Fruit fly (Drosophila melanogaster) whole organism, embryonic: ENCODE data around the gene dpr14.

Experiments used
- B-H2 ChIP-seq: fragments of 200-800 bp; sonication (Bioruptor generic); optimal IDR thresholded peaks from 2 replicates; lab custom pipeline; 2018; ENCODE audit warnings: missing biosample characterization, mild to moderate bottlenecking, missing genetic modification characterization
- BEAF-32 ChIP-seq: fragments of 200-800 bp; sonication (Bioruptor generic); optimal IDR thresholded peaks from 3 replicates; lab custom pipeline; 2017; ENCODE audit warnings: missing biosample characterization, missing genetic modification characterization, mild to moderate bottlenecking, moderate library complexity, missing genetic modification reagents
- CG11695 ChIP-seq: fragments of 200-800 bp; sonication (Bioruptor generic); IDR thresholded peaks from 3 replicates; pipeline ENCODE4 v1.3.6; 2022; ENCODE audit warnings: missing biosample characterization, missing genetic modification characterization
- CG11696 ChIP-seq: fragments of 200-800 bp; sonication (Bioruptor generic); IDR thresholded peaks from 2 replicates; pipeline ENCODE4 v1.3.6; 2022; ENCODE audit warnings: missing biosample characterization, missing genetic modification characterization
- CG12391 ChIP-seq: fragments of 200-800 bp; sonication (Bioruptor generic); optimal IDR thresholded peaks from 3 replicates; lab custom pipeline; 2018; ENCODE audit warnings: missing biosample characterization, mild to moderate bottlenecking, missing genetic modification characterization, moderate library complexity
- CG14860 ChIP-seq: fragments of 200-800 bp; sonication (Bioruptor generic); IDR thresholded peaks from 3 replicates; pipeline ENCODE4 v1.3.6; 2022; ENCODE audit warnings: missing biosample characterization, missing genetic modification characterization; ENCODE audit not compliant: partially characterized antibody
- CG16815 ChIP-seq: fragments of 200-800 bp; sonication (Bioruptor generic); optimal IDR thresholded peaks from 3 replicates; lab custom pipeline; 2017; ENCODE audit warnings: missing biosample characterization, mild to moderate bottlenecking, missing genetic modification characterization
- CG17568 ChIP-seq: fragments of 200-800 bp; sonication (Bioruptor generic); optimal IDR thresholded peaks from 2 replicates; lab custom pipeline; 2018; ENCODE audit warnings: missing biosample characterization, mild to moderate bottlenecking, missing genetic modification characterization, moderate library complexity
- CG34224 ChIP-seq: fragments of 200-800 bp; sonication (Bioruptor generic); IDR thresholded peaks from 3 replicates; pipeline ENCODE4 v1.3.6; 2022; ENCODE audit warnings: missing biosample characterization, missing genetic modification characterization; ENCODE audit not compliant: partially characterized antibody
- CG3847 ChIP-seq: fragments of 200-800 bp; sonication (Bioruptor generic); IDR thresholded peaks from 2 replicates; pipeline ENCODE4 v1.3.6; 2022; ENCODE audit warnings: missing biosample characterization, missing genetic modification characterization
- CG42726 ChIP-seq: fragments of 200-800 bp; sonication (Bioruptor generic); IDR thresholded peaks from 2 replicates; pipeline ENCODE4 v1.3.6; 2022; ENCODE audit warnings: missing biosample characterization, missing genetic modification characterization; ENCODE audit not compliant: partially characterized antibody
- CG8765 ChIP-seq: fragments of 200-800 bp; sonication (Bioruptor generic); IDR thresholded peaks from 2 replicates; pipeline ENCODE4 v1.3.6; 2022; ENCODE audit warnings: missing biosample characterization, missing genetic modification characterization
- CG9932 ChIP-seq: fragments of 200-800 bp; sonication (Bioruptor generic); IDR thresholded peaks from 2 replicates; pipeline ENCODE4 v1.3.6; 2022; ENCODE audit warnings: missing biosample characterization, missing genetic modification characterization
- CHES-1-like ChIP-seq: fragments of 200-800 bp; sonication (Bioruptor generic); optimal IDR thresholded peaks from 2 replicates; lab custom pipeline; 2016; ENCODE audit warnings: missing biosample characterization, missing genetic modification characterization
- D ChIP-seq, 2 experiments: fragments of 200-800 bp in 1 of 2; fragments of >200 bp in 1 of 2; sonication (Bioruptor generic) in 1 of 2; optimal IDR thresholded peaks; 2 replicates in 1 of 2; 3 replicates in 1 of 2; lab custom pipeline; 2017; ENCODE audit warnings: mild to moderate bottlenecking in 1 of 2, missing biosample characterization in 1 of 2, missing genetic modification characterization in 1 of 2, missing genetic modification reagents in 1 of 2
- Dbx ChIP-seq: fragments of 200-800 bp; sonication (Bioruptor generic); IDR thresholded peaks from 3 replicates; pipeline ENCODE4 v1.3.6; 2022; ENCODE audit warnings: missing biosample characterization, missing genetic modification characterization
- E2f2 ChIP-seq: fragments of 200-800 bp; sonication (Bioruptor generic); IDR thresholded peaks from 2 replicates; pipeline ENCODE4 v1.3.6; 2022; ENCODE audit warnings: missing biosample characterization, missing genetic modification characterization
- Fer1 ChIP-seq: fragments of 200-800 bp; sonication (Bioruptor generic); optimal IDR thresholded peaks from 2 replicates; lab custom pipeline; 2017; ENCODE audit warnings: missing biosample characterization, mild to moderate bottlenecking, missing genetic modification characterization
- HHEX ChIP-seq: fragments of 200-800 bp; sonication (Bioruptor generic); optimal IDR thresholded peaks from 3 replicates; lab custom pipeline; 2017; ENCODE audit warnings: missing biosample characterization, mild to moderate bottlenecking, missing genetic modification characterization, missing genetic modification reagents
- HmgD ChIP-seq: fragments of 200-800 bp; sonication (Bioruptor generic); optimal IDR thresholded peaks from 3 replicates; lab custom pipeline; 2016; ENCODE audit warnings: missing biosample characterization, missing genetic modification characterization
- Hmr ChIP-seq: fragments of 200-800 bp; sonication (Bioruptor generic); optimal IDR thresholded peaks from 3 replicates; lab custom pipeline; 2017; ENCODE audit warnings: mild to moderate bottlenecking, missing biosample characterization, missing genetic modification reagents, missing genetic modification characterization
- Pdp1 ChIP-seq, 2 experiments: fragments of 200-800 bp; sonication (Bioruptor generic); optimal IDR thresholded peaks; 3 replicates each; lab custom pipeline; 2016; ENCODE audit warnings: missing biosample characterization in 2 of 2, missing genetic modification characterization in 2 of 2, mild to moderate bottlenecking in 1 of 2, moderate library complexity in 1 of 2
- Poxn ChIP-seq: fragments of 200-800 bp; sonication (Bioruptor generic); IDR thresholded peaks from 2 replicates; pipeline ENCODE4 v1.3.6; 2022; ENCODE audit warnings: missing biosample characterization, missing genetic modification characterization
- Rfx ChIP-seq: fragments of 200-800 bp; sonication (Bioruptor generic); IDR thresholded peaks from 2 replicates; pipeline ENCODE4 v1.3.6; 2022; ENCODE audit warnings: missing biosample characterization, missing genetic modification characterization
- Sin3A ChIP-seq: fragments of >200 bp; optimal IDR thresholded peaks from 2 replicates; lab custom pipeline; 2018
- Stat92E ChIP-seq, 3 experiments: fragments of >200 bp in 2 of 3; fragments of 200-800 bp in 1 of 3; sonication (Bioruptor generic) in 1 of 3; optimal IDR thresholded peaks; 2 replicates each; lab custom pipeline; 2017 to 2019; ENCODE audit warnings: missing biosample characterization in 3 of 3, missing genetic modification characterization in 3 of 3, mild to moderate bottlenecking in 1 of 3, moderate library complexity in 1 of 3
- amos ChIP-seq: fragments of 200-800 bp; sonication (Bioruptor generic); IDR thresholded peaks from 2 replicates; pipeline ENCODE4 v1.3.6; 2022; ENCODE audit warnings: missing biosample characterization, missing genetic modification characterization; ENCODE audit not compliant: partially characterized antibody
- bigmax ChIP-seq: fragments of 200-800 bp; sonication (Bioruptor generic); optimal IDR thresholded peaks from 2 replicates; lab custom pipeline; 2018; ENCODE audit warnings: missing biosample characterization, mild to moderate bottlenecking, missing genetic modification characterization
- corto ChIP-seq: fragments of 200-800 bp; sonication (Bioruptor generic); optimal IDR thresholded peaks from 2 replicates; lab custom pipeline; 2016; ENCODE audit warnings: missing biosample characterization, mild to moderate bottlenecking, missing genetic modification characterization, moderate library complexity
- crp ChIP-seq, 2 experiments: fragments of 200-800 bp; sonication (Bioruptor generic); optimal IDR thresholded peaks; 2 replicates in 1 of 2; 3 replicates in 1 of 2; lab custom pipeline; 2017; ENCODE audit warnings: missing biosample characterization in 2 of 2, missing genetic modification characterization in 2 of 2, mild to moderate bottlenecking in 1 of 2, moderate library complexity in 1 of 2
- dm ChIP-seq: fragments of 200-800 bp; sonication (Bioruptor generic); optimal IDR thresholded peaks from 3 replicates; lab custom pipeline; 2016; ENCODE audit warnings: missing biosample characterization, missing genetic modification characterization
- ham ChIP-seq: fragments of 200-800 bp; sonication (Bioruptor generic); IDR thresholded peaks from 2 replicates; pipeline ENCODE4 v1.3.6; 2022; ENCODE audit warnings: missing biosample characterization, missing genetic modification characterization
- hbn ChIP-seq: fragments of 200-800 bp; sonication (Bioruptor generic); IDR thresholded peaks from 2 replicates; pipeline ENCODE4 v1.3.6; 2022; ENCODE audit warnings: missing biosample characterization, missing genetic modification characterization; ENCODE audit not compliant: partially characterized antibody
- hkb ChIP-seq, 2 experiments: fragments of 200-800 bp in 1 of 2; fragments of >200 bp in 1 of 2; sonication (Bioruptor generic) in 1 of 2; IDR thresholded peaks in 1 of 2; optimal IDR thresholded peaks in 1 of 2; 2 replicates each; pipeline versions ENCODE4 v1.3.6 to Lab custom; 2017 to 2022; ENCODE audit warnings: missing biosample characterization in 1 of 2, missing genetic modification characterization in 1 of 2
- insv ChIP-seq, 2 experiments: fragments of 200-800 bp; sonication (Bioruptor generic); optimal IDR thresholded peaks; 3 replicates each; lab custom pipeline; 2016 to 2018; ENCODE audit warnings: missing biosample characterization in 2 of 2, missing genetic modification characterization in 2 of 2
- lola ChIP-seq, 3 experiments: fragments of >200 bp in 2 of 3; fragments of 200-800 bp in 1 of 3; sonication (Bioruptor generic) in 1 of 3; optimal IDR thresholded peaks; 2 replicates each; lab custom pipeline; 2017 to 2019; ENCODE audit warnings: missing biosample characterization in 3 of 3, missing genetic modification characterization in 3 of 3, mild to moderate bottlenecking in 1 of 3, moderate library complexity in 1 of 3
- mam ChIP-seq: fragments of 200-800 bp; sonication (Bioruptor generic); optimal IDR thresholded peaks from 3 replicates; lab custom pipeline; 2016; ENCODE audit warnings: missing biosample characterization, missing genetic modification characterization
- mirr ChIP-seq: fragments of 200-800 bp; sonication (Bioruptor generic); optimal IDR thresholded peaks from 3 replicates; lab custom pipeline; 2018; ENCODE audit warnings: missing biosample characterization, mild to moderate bottlenecking, missing genetic modification characterization
- nau ChIP-seq: fragments of 200-800 bp; sonication (Bioruptor generic); optimal IDR thresholded peaks from 3 replicates; lab custom pipeline; 2017; ENCODE audit warnings: missing biosample characterization, mild to moderate bottlenecking, missing genetic modification characterization, missing genetic modification reagents
- nom ChIP-seq: fragments of 200-800 bp; sonication (Bioruptor generic); optimal IDR thresholded peaks from 2 replicates; lab custom pipeline; 2017; ENCODE audit warnings: missing biosample characterization, missing genetic modification characterization, mild to moderate bottlenecking, moderate library complexity, missing genetic modification reagents
- pho ChIP-seq: fragments of 200-800 bp; sonication (Bioruptor generic); optimal IDR thresholded peaks from 2 replicates; lab custom pipeline; 2016; ENCODE audit warnings: missing biosample characterization, missing genetic modification characterization
- sd ChIP-seq: fragments of 200-800 bp; sonication (Bioruptor generic); optimal IDR thresholded peaks from 3 replicates; lab custom pipeline; 2018; ENCODE audit warnings: missing biosample characterization, mild to moderate bottlenecking, missing genetic modification characterization, moderate library complexity
- slp2 ChIP-seq: fragments of 200-800 bp; sonication (Bioruptor generic); optimal IDR thresholded peaks from 2 replicates; lab custom pipeline; 2016; ENCODE audit warnings: missing biosample characterization, missing genetic modification characterization
- sna ChIP-seq: fragments of 200-800 bp; sonication (Bioruptor generic); IDR thresholded peaks from 2 replicates; pipeline ENCODE4 v1.3.6; 2022; ENCODE audit warnings: missing biosample characterization, missing genetic modification characterization; ENCODE audit not compliant: partially characterized antibody
- unc-4 ChIP-seq: fragments of 200-800 bp; sonication (Bioruptor generic); IDR thresholded peaks from 2 replicates; pipeline ENCODE4 v1.3.6; 2022; ENCODE audit warnings: missing biosample characterization, missing genetic modification characterization; ENCODE audit not compliant: partially characterized antibody
- yki ChIP-seq: fragments of >200 bp; optimal IDR thresholded peaks from 3 replicates; lab custom pipeline; 2018

Gene dpr14

DNA sequence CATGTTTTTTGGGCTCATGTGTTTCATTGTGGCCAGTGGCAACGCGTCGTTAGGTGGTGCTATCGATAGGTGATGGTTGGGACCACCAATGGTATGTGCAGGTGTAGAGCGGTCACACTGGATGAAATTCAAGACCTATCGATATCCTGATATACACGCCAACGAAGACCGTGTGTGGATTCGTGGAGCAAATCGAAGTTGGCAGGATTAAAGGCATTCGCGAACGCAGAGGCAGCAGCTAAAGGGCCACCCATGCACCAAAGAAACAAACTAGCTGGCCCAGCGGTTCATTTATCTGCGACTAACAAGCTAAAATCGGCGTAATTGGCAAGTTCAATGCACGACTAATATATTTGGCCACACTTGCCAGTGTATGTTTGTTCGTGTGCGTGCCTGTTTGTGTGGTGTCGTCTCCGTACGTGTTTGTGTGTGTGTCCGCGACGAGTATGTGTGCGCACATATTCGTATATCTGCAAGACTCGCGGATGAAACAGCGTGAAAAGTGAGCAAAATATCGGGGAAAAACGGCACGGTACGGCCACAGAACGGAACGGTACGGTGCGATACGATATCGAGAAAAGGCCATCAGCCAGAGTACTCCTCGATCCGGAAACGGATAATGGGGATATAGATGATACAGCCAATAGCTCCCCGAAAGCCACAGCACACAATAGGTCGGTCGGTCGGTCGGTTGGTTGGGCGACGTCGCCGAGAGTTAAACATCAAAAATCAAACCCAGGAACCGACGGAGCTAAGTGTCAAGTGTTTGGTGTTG is 27.9 kb upstream of the dpr14 start, which contains the start of gene Ubr3 (continued):
- TF ChIP-seq Rfx (GFP tag; lab: Robert Waterston, UW) (peak; percentile 42), mam (peak; percentile 4), amos (GFP tag; lab: Robert Waterston, UW) (peak; percentile 84), CG9932 (GFP tag; lab: Robert Waterston, UW) (peak; percentile 44), HmgD (peak; percentile 51), Dbx (GFP tag; lab: Robert Waterston, UW) (0 out of 3 replicates have a peak, but pooled peaks have one; percentile 29), CG14860 (GFP tag; lab: Robert Waterston, UW) (peak; percentile 66), corto (no peak), dm (peak; percentile 77), BEAF-32 (GFP tag; lab: Kevin White, UChicago) (peak; percentile 87), insv (GFP tag; optimal IDR thresholded peaks at IDR 0.05; lab: Kevin White, UChicago) (peak in 1 of 2 experiments; percentile 13), hbn (GFP tag; lab: Robert Waterston, UW) (peak; percentile 42; the same call in 1 of the 2 replicates), ham (GFP tag; lab: Robert Waterston, UW) (no peak), Hmr (GFP tag; lab: Kevin White, UChicago) (peak; percentile 51), CG34224 (GFP tag; lab: Robert Waterston, UW) (peak; percentile 66; the same call in 2 of the 3 replicates), CG16815 (no peak), pho (GFP tag; lab: Kevin White, UChicago) (no peak), bigmax (GFP tag; lab: Kevin White, UChicago) (no peak), D (optimal IDR thresholded peaks at IDR 0.05; lab: Kevin White, UChicago) (peak; percentile 91), D (GFP tag; optimal IDR thresholded peaks at IDR 0.05; lab: Kevin White, UChicago) (no peak), slp2 (GFP tag; lab: Kevin White, UChicago) (peak; percentile 3), crp (GFP tag; optimal IDR thresholded peaks at IDR 0.05; lab: Kevin White, UChicago) (peak in 1 of 2 experiments; percentile 65), CG12391 (tag; lab: Kevin White, UChicago) (peak; percentile 9), CG11696 (GFP tag; lab: Robert Waterston, UW) (no peak), unc-4 (GFP tag; lab: Robert Waterston, UW) (peak; percentile 68), B-H2 (GFP tag; lab: Kevin White, UChicago) (peak; percentile 2), yki (lab: Kevin White, UChicago) (no peak), nau (GFP tag; lab: Kevin White, UChicago) (no peak), CG42726 (GFP tag; lab: Robert Waterston, UW) (peak; percentile 82), sna (0 out of 2 replicates have a peak, but pooled peaks have one; percentile 50), CG3847 (GFP tag; lab: Robert Waterston, UW) (peak; percentile 32), hkb (optimal IDR thresholded peaks at IDR 0.05; lab: Kevin White, UChicago) (no peak), hkb (GFP tag; IDR thresholded peaks at IDR 0.05; lab: Robert Waterston, UW) (no peak), Fer1 (GFP tag; lab: Kevin White, UChicago) (peak; percentile 35), lola (GFP tag; optimal IDR thresholded peaks at IDR 0.05; lab: Kevin White, UChicago) (no peak), CG11695 (no peak), Poxn (GFP tag; lab: Robert Waterston, UW) (no peak), nom (GFP tag; lab: Kevin White, UChicago) (peak; percentile 32), E2f2 (peak; percentile 17; the same call in 1 of the 2 replicates), mirr (GFP tag; lab: Kevin White, UChicago) (no peak), Sin3A (lab: Kevin White, UChicago) (peak; percentile 91), CHES-1-like (GFP tag; lab: Kevin White, UChicago) (no peak), Stat92E (GFP tag; optimal IDR thresholded peaks at IDR 0.05; lab: Kevin White, UChicago) (no peak), HHEX (GFP tag; lab: Kevin White, UChicago) (peak; percentile 0), CG8765 (GFP tag; lab: Robert Waterston, UW) (no peak), CG17568 (GFP tag; lab: Kevin White, UChicago) (no peak), sd (tag; lab: Kevin White, UChicago) (peak; percentile 64), Pdp1 (GFP tag; optimal IDR thresholded peaks at IDR 0.05; lab: Kevin White, UChicago) (peak in 1 of 2 experiments; percentile 19)
